Fruit fly (Drosophila melanogaster): Measurements from ENCODE around the gene RecQ5.

Gene RecQ5

dm6 chr3L:14661567-14662258, 29.8 kb upstream of the RecQ5 start (continued):
- TF ChIP-seq Lhr (GFP tag; optimal IDR thresholded peaks at IDR 0.05) (peak; percentile 38), CG6765 (GFP tag; optimal IDR thresholded peaks at IDR 0.05) (peak; percentile 70), CG17359 (tag; optimal IDR thresholded peaks at IDR 0.05) (peak; percentile 89), CG10565 (GFP tag; optimal IDR thresholded peaks at IDR 0.05) (no peak), ftz-f1 (GFP tag; optimal IDR thresholded peaks at IDR 0.05) (no peak), crol (GFP tag; IDR thresholded peaks at IDR 0.05) (0 out of 2 replicates have a peak, but pooled peaks have one; percentile 16), CG16779 (GFP tag; IDR thresholded peaks at IDR 0.05) (peak; percentile 65), Pdp1 (GFP tag; optimal IDR thresholded peaks at IDR 0.05) (peak; percentile 66 to 73), chn (GFP tag; optimal IDR thresholded peaks at IDR 0.05) (peak; percentile 70), Hsf (GFP tag; optimal IDR thresholded peaks at IDR 0.05) (peak; percentile 75), YL-1 (GFP tag; optimal IDR thresholded peaks at IDR 0.05) (peak; percentile 16), danr (GFP tag; IDR thresholded peaks at IDR 0.05) (peak; percentile 71; the same call in 1 of the 2 replicates), pho (GFP tag; optimal IDR thresholded peaks at IDR 0.05) (peak; percentile 69), CG1832 (GFP tag; optimal IDR thresholded peaks at IDR 0.05) (no peak), pb (GFP tag; optimal IDR thresholded peaks at IDR 0.05) (peak; percentile 62), emc (GFP tag; optimal IDR thresholded peaks at IDR 0.05) (peak; percentile 56), bsh (GFP tag; optimal IDR thresholded peaks at IDR 0.05) (peak in 1 of 2 experiments; percentile 88), bigmax (GFP tag; optimal IDR thresholded peaks at IDR 0.05) (no peak), psq (GFP tag; optimal IDR thresholded peaks at IDR 0.05) (peak; percentile 55), dm (GFP tag; optimal IDR thresholded peaks at IDR 0.05) (peak; percentile 49), pum (GFP tag; optimal IDR thresholded peaks at IDR 0.05) (peak; percentile 72), ase (GFP tag; IDR thresholded peaks at IDR 0.05) (peak; percentile 74; the same call in 2 of the 3 replicates), CG10462 (GFP tag; optimal IDR thresholded peaks at IDR 0.05) (peak; percentile 69), crp (GFP tag; optimal IDR thresholded peaks at IDR 0.05) (peak in 1 of 2 experiments; percentile 34), CG14860 (GFP tag; IDR thresholded peaks at IDR 0.05; ENCODE audit: partially characterized antibody) (no peak), CG7556 (GFP tag; optimal IDR thresholded peaks at IDR 0.05) (peak; percentile 88), Dip2 (GFP tag; IDR thresholded peaks at IDR 0.05) (no peak), odd (GFP tag; optimal IDR thresholded peaks at IDR 0.05) (peak; percentile 52), salm (tag; optimal IDR thresholded peaks at IDR 0.05) (peak; percentile 60), Poxn (GFP tag; IDR thresholded peaks at IDR 0.05) (no peak), CG9437 (GFP tag; optimal IDR thresholded peaks at IDR 0.05) (peak; percentile 48), Sin3A (optimal IDR thresholded peaks at IDR 0.05) (no peak), lbe (GFP tag; optimal IDR thresholded peaks at IDR 0.05) (no peak), CG15011 (GFP tag; optimal IDR thresholded peaks at IDR 0.05) (peak; percentile 50), run (tag; optimal IDR thresholded peaks at IDR 0.05) (peak; percentile 61), ab (GFP tag; optimal IDR thresholded peaks at IDR 0.05) (no peak), Sry-β (GFP tag; optimal IDR thresholded peaks at IDR 0.05) (no peak), CG7839 (tag; optimal IDR thresholded peaks at IDR 0.05) (peak; percentile 87), CG4360 (GFP tag; IDR thresholded peaks at IDR 0.05) (peak; percentile 57; the same call in 1 of the 2 replicates), mam (GFP tag; optimal IDR thresholded peaks at IDR 0.05) (peak; percentile 78), D (optimal IDR thresholded peaks at IDR 0.05) (no peak), D (GFP tag; optimal IDR thresholded peaks at IDR 0.05) (peak; percentile 71), CG4617 (GFP tag; optimal IDR thresholded peaks at IDR 0.05; ENCODE audit: borderline replicate concordance) (no peak), tap (tag; optimal IDR thresholded peaks at IDR 0.05) (peak; percentile 12), CG15696 (tag; optimal IDR thresholded peaks at IDR 0.05) (peak; percentile 45), CG31441 (GFP tag; IDR thresholded peaks at IDR 0.05) (peak; percentile 86), CG11456 (GFP tag; IDR thresholded peaks at IDR 0.05) (peak; percentile 79; the same call in 2 of the 3 replicates), Gsc (GFP tag; IDR thresholded peaks at IDR 0.05) (no peak), dmrt11E (tag; optimal IDR thresholded peaks at IDR 0.05) (peak; percentile 73), CG33213 (GFP tag; optimal IDR thresholded peaks at IDR 0.05) (peak; percentile 62)
